Fruit fly (Drosophila melanogaster): Measurements from ENCODE around the gene CG32284.

Gene CG32284

dm6 chr3L:3192333-3192894, 6.0 kb downstream of the CG32284 start, which contains the start of gene CG14965 (continued):
- TF ChIP-seq CG17568 (GFP tag; optimal IDR thresholded peaks at IDR 0.05) (no peak), ssp (GFP tag; IDR thresholded peaks at IDR 0.05) (no peak), Ets65A (GFP tag) (peak; percentile 73), CG9817 (tag; optimal IDR thresholded peaks at IDR 0.05) (no peak), CG7271 (tag; optimal IDR thresholded peaks at IDR 0.05) (no peak), org-1 (GFP tag; optimal IDR thresholded peaks at IDR 0.05) (no peak), CG14441 (GFP tag; IDR thresholded peaks at IDR 0.05) (peak; percentile 36; the same call in 1 of the 2 replicates), CG1647 (GFP tag; optimal IDR thresholded peaks at IDR 0.05) (no peak), kay (GFP tag; optimal IDR thresholded peaks at IDR 0.05) (no peak), Atf3 (GFP tag; optimal IDR thresholded peaks at IDR 0.05) (no peak), fu2 (GFP tag; optimal IDR thresholded peaks at IDR 0.05) (no peak), hbn (GFP tag; IDR thresholded peaks at IDR 0.05; ENCODE audit: partially characterized antibody) (peak; percentile 86), Asciz (GFP tag; optimal IDR thresholded peaks at IDR 0.05) (no peak), lilli (GFP tag; optimal IDR thresholded peaks at IDR 0.05) (no peak), ci (GFP tag; IDR thresholded peaks at IDR 0.05) (no peak), onecut (GFP tag; IDR thresholded peaks at IDR 0.05) (no peak), tx (GFP tag; optimal IDR thresholded peaks at IDR 0.05) (no peak), CG7987 (GFP tag; optimal IDR thresholded peaks at IDR 0.05) (no peak), HHEX (GFP tag; optimal IDR thresholded peaks at IDR 0.05) (no peak), jumu (GFP tag; optimal IDR thresholded peaks at IDR 0.05) (no peak), TFAM (GFP tag; optimal IDR thresholded peaks at IDR 0.05) (no peak), crol (GFP tag; IDR thresholded peaks at IDR 0.05) (no peak), Usf (GFP tag; optimal IDR thresholded peaks at IDR 0.05) (no peak), amos (GFP tag; IDR thresholded peaks at IDR 0.05; ENCODE audit: partially characterized antibody) (peak; percentile 87), CG9876 (GFP tag; optimal IDR thresholded peaks at IDR 0.05) (no peak), pan (optimal IDR thresholded peaks at IDR 0.05) (no peak), pan (GFP tag; optimal IDR thresholded peaks at IDR 0.05 in 1 of 2, IDR thresholded peaks at IDR 0.05 in 1 of 2) (no peak), bowl (GFP tag; IDR thresholded peaks at IDR 0.05) (no peak), CG11093 (GFP tag; IDR thresholded peaks at IDR 0.05) (no peak), hth (optimal IDR thresholded peaks at IDR 0.05) (no peak), Awh (GFP tag; IDR thresholded peaks at IDR 0.05) (no peak), CG3065 (GFP tag; optimal IDR thresholded peaks at IDR 0.05) (no peak), knrl (GFP tag; IDR thresholded peaks at IDR 0.05; ENCODE audit: partially characterized antibody) (peak; percentile 91), CG11695 (GFP tag; IDR thresholded peaks at IDR 0.05) (no peak), Sin3A (optimal IDR thresholded peaks at IDR 0.05) (peak; percentile 84), zen2 (GFP tag; IDR thresholded peaks at IDR 0.05; ENCODE audit: partially characterized antibody) (peak; percentile 56; the same call in 1 of the 3 replicates), CG1792 (GFP tag; optimal IDR thresholded peaks at IDR 0.05) (no peak), CG8089 (GFP tag; optimal IDR thresholded peaks at IDR 0.05) (no peak), tll (GFP tag; optimal IDR thresholded peaks at IDR 0.05) (no peak), sr (GFP tag; IDR thresholded peaks at IDR 0.05) (no peak), MESR4 (GFP tag; optimal IDR thresholded peaks at IDR 0.05) (peak; percentile 20), CG6272 (GFP tag; IDR thresholded peaks at IDR 0.05) (peak; percentile 30; the same call in 1 of the 2 replicates), so (GFP tag; IDR thresholded peaks at IDR 0.05) (no peak), CG4424 (GFP tag; optimal IDR thresholded peaks at IDR 0.05) (no peak), Dip3 (GFP tag; optimal IDR thresholded peaks at IDR 0.05) (no peak), D19B (GFP tag; optimal IDR thresholded peaks at IDR 0.05) (no peak), CG12299 (tag; optimal IDR thresholded peaks at IDR 0.05) (no peak), seq (GFP tag; IDR thresholded peaks at IDR 0.05) (no peak), CG34224 (GFP tag; IDR thresholded peaks at IDR 0.05; ENCODE audit: partially characterized antibody) (peak; percentile 84), CG6765 (GFP tag; optimal IDR thresholded peaks at IDR 0.05) (no peak), CG10654 (GFP tag; optimal IDR thresholded peaks at IDR 0.05) (no peak), NC2α (GFP tag; optimal IDR thresholded peaks at IDR 0.05) (no peak)

Measured in whole organism, embryonic.